Worm (Caenorhabditis elegans) whole organism, L1 larva: ENCODE measurements around the gene F39E9.6.

ENCODE experiments used
- unc-62 ChIP-seq: fragments of 150-350 bp; optimal IDR thresholded peaks from 2 replicates; lab custom pipeline; 2014; ENCODE audit warnings: missing biosample characterization, missing genetic modification reagents, missing genetic modification characterization
- xbp-1 ChIP-seq: sonication (generic microtip); optimal IDR thresholded peaks from 2 replicates; lab custom pipeline; 2016; ENCODE audit warnings: missing genetic modification characterization, missing compliant biosample characterization

- no peak for TF ChIP-seq unc-62 (GFP tag; lab: Kevin White, UChicago)
- TF ChIP-seq xbp-1 (tag; lab: Kevin White, UChicago) = no peak
Measured at ce11 chrII:3340818-3341217, 27.5 kb upstream of the F39E9.6 start.
